Fruit fly (Drosophila melanogaster) whole organism, embryonic: Measurements from ENCODE around the gene CG8128.

Experiments used
- Atf-2 ChIP-seq: fragments of 200-800 bp; sonication (Bioruptor generic); optimal IDR thresholded peaks from 2 replicates; lab custom pipeline; 2016; ENCODE audit warnings: missing biosample characterization, missing genetic modification characterization
- B-H1 ChIP-seq: fragments of 200-800 bp; sonication (Bioruptor generic); IDR thresholded peaks from 3 replicates; pipeline ENCODE4 v1.3.6; 2022; ENCODE audit warnings: missing biosample characterization, missing genetic modification characterization
- BEAF-32 ChIP-seq: fragments of 200-800 bp; sonication (Bioruptor generic); optimal IDR thresholded peaks from 3 replicates; lab custom pipeline; 2017; ENCODE audit warnings: missing biosample characterization, missing genetic modification characterization, mild to moderate bottlenecking, moderate library complexity, missing genetic modification reagents
- CG10366 ChIP-seq: fragments of 200-800 bp; sonication (Bioruptor generic); IDR thresholded peaks from 2 replicates; pipeline ENCODE4 v1.3.6; 2022; ENCODE audit warnings: missing biosample characterization, missing genetic modification characterization
- CG13296 ChIP-seq: fragments of 200-800 bp; sonication (Bioruptor generic); optimal IDR thresholded peaks from 3 replicates; lab custom pipeline; 2018; ENCODE audit warnings: missing biosample characterization, mild to moderate bottlenecking, missing genetic modification characterization
- CG13424 ChIP-seq: fragments of 200-800 bp; sonication (Bioruptor generic); optimal IDR thresholded peaks from 2 replicates; lab custom pipeline; 2019; ENCODE audit warnings: missing biosample characterization, mild to moderate bottlenecking, missing genetic modification characterization, moderate library complexity
- CG13624 ChIP-seq: fragments of 200-800 bp; sonication (Bioruptor generic); optimal IDR thresholded peaks from 2 replicates; lab custom pipeline; 2016; ENCODE audit warnings: missing biosample characterization, missing genetic modification characterization
- CG14050 ChIP-seq: fragments of 200-800 bp; sonication (Bioruptor generic); IDR thresholded peaks from 3 replicates; pipeline ENCODE4 v1.3.6; 2022; ENCODE audit warnings: missing biosample characterization, missing genetic modification characterization
- CG15269 ChIP-seq: fragments of 200-800 bp; sonication (Bioruptor generic); optimal IDR thresholded peaks from 2 replicates; lab custom pipeline; 2018; ENCODE audit warnings: missing biosample characterization, mild to moderate bottlenecking, missing genetic modification characterization, moderate library complexity
- CG1529 ChIP-seq: fragments of 200-800 bp; sonication (Bioruptor generic); optimal IDR thresholded peaks from 3 replicates; lab custom pipeline; 2018; ENCODE audit warnings: missing biosample characterization, missing genetic modification characterization
- CG15514 ChIP-seq: fragments of 200-800 bp; sonication (Bioruptor generic); optimal IDR thresholded peaks from 3 replicates; lab custom pipeline; 2017; ENCODE audit warnings: missing biosample characterization, missing genetic modification characterization, mild to moderate bottlenecking, moderate library complexity, missing genetic modification reagents
- CG17328 ChIP-seq: fragments of 200-800 bp; sonication (Bioruptor generic); IDR thresholded peaks from 2 replicates; pipeline ENCODE4 v1.3.6; 2022; ENCODE audit warnings: missing biosample characterization, missing genetic modification characterization
- CG17612 ChIP-seq: fragments of 200-800 bp; sonication (Bioruptor generic); IDR thresholded peaks from 2 replicates; pipeline ENCODE4 v1.3.6; 2022; ENCODE audit warnings: missing biosample characterization, missing genetic modification characterization
- CG2875 ChIP-seq: fragments of 200-800 bp; sonication (Bioruptor generic); optimal IDR thresholded peaks from 2 replicates; lab custom pipeline; 2017; ENCODE audit warnings: missing biosample characterization, mild to moderate bottlenecking, missing genetic modification characterization, missing genetic modification reagents
- CG3281 ChIP-seq: fragments of 200-800 bp; sonication (Bioruptor generic); optimal IDR thresholded peaks from 3 replicates; lab custom pipeline; 2017; ENCODE audit warnings: missing biosample characterization, mild to moderate bottlenecking, missing genetic modification characterization
- CG3847 ChIP-seq: fragments of 200-800 bp; sonication (Bioruptor generic); IDR thresholded peaks from 2 replicates; pipeline ENCODE4 v1.3.6; 2022; ENCODE audit warnings: missing biosample characterization, missing genetic modification characterization
- CG42726 ChIP-seq: fragments of 200-800 bp; sonication (Bioruptor generic); IDR thresholded peaks from 2 replicates; pipeline ENCODE4 v1.3.6; 2022; ENCODE audit warnings: missing biosample characterization, missing genetic modification characterization; ENCODE audit not compliant: partially characterized antibody
- CG43689 ChIP-seq: fragments of 200-800 bp; sonication (Bioruptor generic); IDR thresholded peaks from 2 replicates; pipeline ENCODE4 v1.3.6; 2022; ENCODE audit warnings: missing biosample characterization, missing genetic modification characterization
- CG4404 ChIP-seq: fragments of 200-800 bp; sonication (Bioruptor generic); IDR thresholded peaks from 2 replicates; pipeline ENCODE4 v1.3.6; 2022; ENCODE audit warnings: missing biosample characterization, missing genetic modification characterization
- CG5245 ChIP-seq: fragments of 200-800 bp; sonication (Bioruptor generic); optimal IDR thresholded peaks from 3 replicates; lab custom pipeline; 2016; ENCODE audit warnings: missing biosample characterization, missing genetic modification characterization
- CG6272 ChIP-seq: fragments of 200-800 bp; sonication (Bioruptor generic); IDR thresholded peaks from 2 replicates; pipeline ENCODE4 v1.3.6; 2022; ENCODE audit warnings: missing biosample characterization, missing genetic modification characterization
- CG9727 ChIP-seq: fragments of 200-800 bp; sonication (Bioruptor generic); optimal IDR thresholded peaks from 3 replicates; lab custom pipeline; 2017; ENCODE audit warnings: missing biosample characterization, mild to moderate bottlenecking, missing genetic modification characterization
- CG9876 ChIP-seq: fragments of 200-800 bp; sonication (Bioruptor generic); optimal IDR thresholded peaks from 2 replicates; lab custom pipeline; 2016; ENCODE audit warnings: missing biosample characterization, missing genetic modification characterization
- ERR ChIP-seq: fragments of 200-800 bp; sonication (Bioruptor generic); optimal IDR thresholded peaks from 2 replicates; lab custom pipeline; 2016; ENCODE audit warnings: missing biosample characterization, missing genetic modification characterization
- Fer3 ChIP-seq: fragments of 200-800 bp; sonication (Bioruptor generic); optimal IDR thresholded peaks from 2 replicates; lab custom pipeline; 2018; ENCODE audit warnings: missing biosample characterization, mild to moderate bottlenecking, missing genetic modification characterization, moderate library complexity
- Gug ChIP-seq: fragments of 200-800 bp; sonication (Bioruptor generic); IDR thresholded peaks from 4 replicates; pipeline ENCODE4 v1.3.6; 2022; ENCODE audit warnings: missing biosample characterization, missing genetic modification characterization
- HHEX ChIP-seq: fragments of 200-800 bp; sonication (Bioruptor generic); optimal IDR thresholded peaks from 3 replicates; lab custom pipeline; 2017; ENCODE audit warnings: missing biosample characterization, mild to moderate bottlenecking, missing genetic modification characterization, missing genetic modification reagents
- HLH54F ChIP-seq: fragments of 200-800 bp; sonication (Bioruptor generic); optimal IDR thresholded peaks from 3 replicates; lab custom pipeline; 2016; ENCODE audit warnings: missing biosample characterization, missing genetic modification characterization
- MBD-R2 ChIP-seq: fragments of 200-800 bp; sonication (Bioruptor generic); IDR thresholded peaks from 2 replicates; pipeline ENCODE4 v1.3.6; 2022; ENCODE audit warnings: missing biosample characterization, missing genetic modification characterization
- Mad ChIP-seq: fragments of 200-800 bp; sonication (Bioruptor generic); optimal IDR thresholded peaks from 2 replicates; lab custom pipeline; 2016; ENCODE audit warnings: missing biosample characterization, missing genetic modification characterization
- Rfx ChIP-seq: fragments of 200-800 bp; sonication (Bioruptor generic); IDR thresholded peaks from 2 replicates; pipeline ENCODE4 v1.3.6; 2022; ENCODE audit warnings: missing biosample characterization, missing genetic modification characterization
- Trl ChIP-seq, 3 experiments: fragments of >200 bp in 2 of 3; fragments of 200-800 bp in 1 of 3; sonication (Bioruptor generic) in 1 of 3; optimal IDR thresholded peaks; 2 replicates in 1 of 3; 3 replicates in 2 of 3; lab custom pipeline; 2016 to 2017; ENCODE audit warnings: missing biosample characterization in 1 of 3, missing genetic modification characterization in 1 of 3
- Xrp1 ChIP-seq: fragments of 200-800 bp; sonication (Bioruptor generic); IDR thresholded peaks from 2 replicates; pipeline ENCODE4 v1.3.6; 2022; ENCODE audit warnings: missing biosample characterization, missing genetic modification characterization
- br ChIP-seq: fragments of >200 bp; optimal IDR thresholded peaks from 2 replicates; lab custom pipeline; 2017
- ci ChIP-seq: fragments of 200-800 bp; sonication (Bioruptor generic); IDR thresholded peaks from 3 replicates; pipeline ENCODE4 v1.3.6; 2022; ENCODE audit warnings: missing biosample characterization, missing genetic modification characterization
- dati ChIP-seq: fragments of 200-800 bp; sonication (Bioruptor generic); IDR thresholded peaks from 2 replicates; pipeline ENCODE4 v1.3.6; 2022; ENCODE audit warnings: missing biosample characterization, missing genetic modification characterization
- dimm ChIP-seq: fragments of 200-800 bp; sonication (Bioruptor generic); IDR thresholded peaks from 2 replicates; pipeline ENCODE4 v1.3.6; 2022; ENCODE audit warnings: missing biosample characterization, missing genetic modification characterization
- esg ChIP-seq: fragments of 200-800 bp; sonication (Bioruptor generic); conservative IDR thresholded peaks from 2 replicates; pipeline ENCODE4 v1.3.6; 2022; ENCODE audit warnings: missing biosample characterization, missing genetic modification characterization
- ewg ChIP-seq: fragments of 200-800 bp; sonication (Bioruptor generic); optimal IDR thresholded peaks from 3 replicates; lab custom pipeline; 2017; ENCODE audit warnings: mild to moderate bottlenecking, missing biosample characterization, missing genetic modification reagents, missing genetic modification characterization
- fru ChIP-seq: fragments of >200 bp; optimal IDR thresholded peaks from 2 replicates; lab custom pipeline; 2017
- gcm2 ChIP-seq: fragments of 200-800 bp; sonication (Bioruptor generic); optimal IDR thresholded peaks from 2 replicates; lab custom pipeline; 2016; ENCODE audit warnings: missing biosample characterization, missing genetic modification characterization
- h ChIP-seq: fragments of >200 bp; optimal IDR thresholded peaks from 2 replicates; lab custom pipeline; 2017
- jigr1 ChIP-seq: fragments of 200-800 bp; sonication (Bioruptor generic); IDR thresholded peaks from 3 replicates; pipeline ENCODE4 v1.3.6; 2022; ENCODE audit warnings: missing biosample characterization, missing genetic modification characterization
- jumu ChIP-seq: fragments of 200-800 bp; sonication (Bioruptor generic); optimal IDR thresholded peaks from 3 replicates; lab custom pipeline; 2016; ENCODE audit warnings: missing biosample characterization, missing genetic modification characterization
- mam ChIP-seq: fragments of 200-800 bp; sonication (Bioruptor generic); optimal IDR thresholded peaks from 3 replicates; lab custom pipeline; 2016; ENCODE audit warnings: missing biosample characterization, missing genetic modification characterization
- mirr ChIP-seq: fragments of 200-800 bp; sonication (Bioruptor generic); optimal IDR thresholded peaks from 3 replicates; lab custom pipeline; 2018; ENCODE audit warnings: missing biosample characterization, mild to moderate bottlenecking, missing genetic modification characterization
- mld ChIP-seq: fragments of 200-800 bp; sonication (Bioruptor generic); IDR thresholded peaks from 3 replicates; pipeline ENCODE4 v1.3.6; 2022; ENCODE audit warnings: missing biosample characterization, missing genetic modification characterization; ENCODE audit not compliant: partially characterized antibody
- peb ChIP-seq: fragments of 200-800 bp; sonication (Bioruptor generic); IDR thresholded peaks from 2 replicates; pipeline ENCODE4 v1.3.6; 2022; ENCODE audit warnings: missing biosample characterization, missing genetic modification characterization
- phol ChIP-seq: fragments of 200-800 bp; sonication (Bioruptor generic); optimal IDR thresholded peaks from 3 replicates; lab custom pipeline; 2018; ENCODE audit warnings: missing biosample characterization, mild to moderate bottlenecking, missing genetic modification characterization, moderate library complexity
- sens ChIP-seq: fragments of 200-800 bp; sonication (Bioruptor generic); peaks from one replicate; lab custom pipeline; 2016; ENCODE audit warnings: missing biosample characterization, missing genetic modification characterization
- slbo ChIP-seq: fragments of 200-800 bp; sonication (Bioruptor generic); IDR thresholded peaks from 2 replicates; pipeline ENCODE4 v1.3.6; 2022; ENCODE audit warnings: missing biosample characterization, missing genetic modification characterization
- stwl ChIP-seq: fragments of 200-800 bp; sonication (Bioruptor generic); optimal IDR thresholded peaks from 3 replicates; lab custom pipeline; 2018; ENCODE audit warnings: missing biosample characterization, mild to moderate bottlenecking, missing genetic modification characterization, moderate library complexity
- tin ChIP-seq: fragments of 200-800 bp; sonication (Bioruptor generic); optimal IDR thresholded peaks from 3 replicates; lab custom pipeline; 2016; ENCODE audit warnings: missing biosample characterization, missing genetic modification characterization
- unpg ChIP-seq: fragments of 200-800 bp; sonication (Bioruptor generic); optimal IDR thresholded peaks from 3 replicates; lab custom pipeline; 2018; ENCODE audit warnings: missing biosample characterization, mild to moderate bottlenecking, missing genetic modification characterization, moderate library complexity

CG8128 gene

DNA sequence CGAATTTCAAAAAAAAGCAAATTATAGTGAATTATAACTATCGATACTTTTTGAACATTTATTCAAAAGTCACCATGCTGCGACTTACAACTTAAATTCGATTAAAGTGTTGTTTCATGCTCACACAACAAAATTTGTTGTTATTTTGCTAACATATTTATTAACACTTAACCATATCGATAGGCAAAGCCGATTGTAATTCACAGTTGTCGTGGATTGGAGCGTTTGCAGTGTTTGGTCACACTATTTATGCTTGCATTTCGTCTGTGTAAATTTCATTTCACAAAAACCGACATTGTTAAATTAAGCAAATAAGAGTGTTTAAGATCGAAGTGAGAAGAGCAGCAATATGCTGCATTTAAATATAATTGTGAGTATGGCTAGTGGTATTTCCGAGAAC, 15.1 kb downstream of the CG8128 start, which contains the start of gene HUWE1 (continued):
- TF ChIP-seq CG4404 (GFP tag; lab: Robert Waterston, UW): no peak
- peak; percentile 56 for TF ChIP-seq MBD-R2 (GFP tag; lab: Robert Waterston, UW)
- TF ChIP-seq mld (GFP tag; lab: Robert Waterston, UW): peak; percentile 66; the same call in 2 of the 3 replicates
- TF ChIP-seq sens: no peak
- TF ChIP-seq ci (GFP tag; lab: Robert Waterston, UW): no peak
- peak; percentile 34 for TF ChIP-seq HLH54F (GFP tag; lab: Kevin White, UChicago)
- TF ChIP-seq h: no peak
- TF ChIP-seq phol: peak; percentile 58
- TF ChIP-seq dati (GFP tag; lab: Robert Waterston, UW): no peak
- TF ChIP-seq CG13424 (tag; lab: Kevin White, UChicago): no peak
- TF ChIP-seq ewg (GFP tag; lab: Kevin White, UChicago): no peak
- TF ChIP-seq br: no peak
- TF ChIP-seq jigr1 (GFP tag; lab: Robert Waterston, UW): no peak
- TF ChIP-seq fru (lab: Kevin White, UChicago): no peak
- TF ChIP-seq gcm2 (GFP tag; lab: Kevin White, UChicago): no peak
- no peak for TF ChIP-seq HHEX (GFP tag; lab: Kevin White, UChicago)
- no peak for TF ChIP-seq CG43689 (GFP tag; lab: Robert Waterston, UW)
- no peak for TF ChIP-seq CG2875 (GFP tag; lab: Kevin White, UChicago)
- TF ChIP-seq CG1529: no peak
- TF ChIP-seq Atf-2: no peak
- TF ChIP-seq CG13624 (GFP tag; lab: Kevin White, UChicago): peak; percentile 40
- TF ChIP-seq CG6272 (GFP tag; lab: Robert Waterston, UW): no peak
- TF ChIP-seq esg (GFP tag; lab: Robert Waterston, UW): no peak
- no peak for TF ChIP-seq CG9876 (GFP tag; lab: Kevin White, UChicago)
- peak; percentile 58 for TF ChIP-seq Rfx (GFP tag; lab: Robert Waterston, UW)
- no peak for TF ChIP-seq CG17328 (GFP tag; lab: Robert Waterston, UW)
- peak; percentile 22; the same call in 1 of the 2 replicates for TF ChIP-seq CG42726 (GFP tag; lab: Robert Waterston, UW)
- TF ChIP-seq Gug: no peak
- no peak for TF ChIP-seq jumu
- TF ChIP-seq Fer3 (tag; lab: Kevin White, UChicago): no peak
- TF ChIP-seq unpg (GFP tag; lab: Kevin White, UChicago): no peak
- no peak for TF ChIP-seq mirr
- no peak for TF ChIP-seq CG3281
- no peak for TF ChIP-seq Mad (GFP tag; lab: Kevin White, UChicago)
- TF ChIP-seq CG17612: no peak
- TF ChIP-seq CG13296 (GFP tag; lab: Kevin White, UChicago): no peak
- TF ChIP-seq tin (GFP tag; lab: Kevin White, UChicago): no peak
- no peak for TF ChIP-seq B-H1 (GFP tag; lab: Robert Waterston, UW)
- TF ChIP-seq CG10366 (GFP tag; lab: Robert Waterston, UW): no peak
- TF ChIP-seq ERR (GFP tag; lab: Kevin White, UChicago): no peak
- TF ChIP-seq mam (GFP tag; lab: Kevin White, UChicago): peak; percentile 30
- no peak for TF ChIP-seq peb (GFP tag; lab: Robert Waterston, UW)
- TF ChIP-seq slbo (GFP tag; lab: Robert Waterston, UW): peak; percentile 26; the same call in 1 of the 2 replicates
- TF ChIP-seq CG15269 (tag; lab: Kevin White, UChicago): no peak
- TF ChIP-seq BEAF-32 (GFP tag; lab: Kevin White, UChicago): peak; percentile 90
- TF ChIP-seq CG14050 (GFP tag; lab: Robert Waterston, UW): no peak
- no peak for TF ChIP-seq CG5245 (GFP tag; lab: Kevin White, UChicago)
- no peak for TF ChIP-seq Xrp1 (GFP tag; lab: Robert Waterston, UW)
- no peak for TF ChIP-seq CG9727 (GFP tag; lab: Kevin White, UChicago)
- peak; percentile 87 for TF ChIP-seq stwl (tag; lab: Kevin White, UChicago)
- TF ChIP-seq dimm (GFP tag; lab: Robert Waterston, UW): no peak
- peak; percentile 59 for TF ChIP-seq CG3847 (GFP tag; lab: Robert Waterston, UW)
- TF ChIP-seq CG15514 (GFP tag; lab: Kevin White, UChicago): peak; percentile 70
- no peak for TF ChIP-seq Trl (optimal IDR thresholded peaks at IDR 0.05; lab: Kevin White, UChicago)
- no peak for TF ChIP-seq Trl (GFP tag; optimal IDR thresholded peaks at IDR 0.05; lab: Kevin White, UChicago)
